Worm (Caenorhabditis elegans) whole organism, late embryonic: ENCODE results near the gene rab-33.

Experiments used
- C38D4.7 ChIP-seq: fragments of 200-800 bp; sonication (Bioruptor generic); optimal IDR thresholded peaks from 2 replicates; lab custom pipeline; 2018; ENCODE audit warnings: mild to moderate bottlenecking, missing genetic modification characterization, moderate library complexity, missing compliant biosample characterization
- K09A11.1 ChIP-seq: sonication (generic microtip); optimal IDR thresholded peaks from 2 replicates; lab custom pipeline; 2017; ENCODE audit warnings: antibody characterized with exemption, mild to moderate bottlenecking, missing genetic modification characterization, missing compliant biosample characterization; ENCODE audit not compliant: insufficient read depth
- ceh-14 ChIP-seq: sonication (generic microtip); optimal IDR thresholded peaks from 2 replicates; lab custom pipeline; 2016; ENCODE audit warnings: missing genotype, missing genetic modification characterization, missing compliant biosample characterization
- ceh-2 ChIP-seq: sonication (generic microtip); optimal IDR thresholded peaks from 2 replicates; lab custom pipeline; 2016; ENCODE audit warnings: missing genotype, missing genetic modification characterization, missing compliant biosample characterization
- ceh-34 ChIP-seq: sonication (generic microtip); optimal IDR thresholded peaks from 2 replicates; lab custom pipeline; 2016; ENCODE audit warnings: mild to moderate bottlenecking, missing genetic modification characterization, missing compliant biosample characterization
- dmd-4 ChIP-seq: sonication (generic microtip); optimal IDR thresholded peaks from 2 replicates; lab custom pipeline; 2016; ENCODE audit warnings: borderline replicate concordance, missing genetic modification characterization, missing compliant biosample characterization
- ets-4 ChIP-seq: sonication (generic microtip); optimal IDR thresholded peaks from 2 replicates; lab custom pipeline; 2016; ENCODE audit warnings: missing genetic modification characterization, missing compliant biosample characterization
- lim-6 ChIP-seq: sonication (generic microtip); optimal IDR thresholded peaks from 2 replicates; lab custom pipeline; 2016; ENCODE audit warnings: missing genetic modification characterization, missing compliant biosample characterization
- lin-11 ChIP-seq: fragments of 200-800 bp; sonication (Bioruptor generic); optimal IDR thresholded peaks from 2 replicates; lab custom pipeline; 2018; ENCODE audit warnings: mild to moderate bottlenecking, missing genetic modification characterization, missing compliant biosample characterization
- pqm-1 ChIP-seq: sonication (generic microtip); optimal IDR thresholded peaks from 2 replicates; lab custom pipeline; 2016; ENCODE audit warnings: missing genetic modification characterization, missing compliant biosample characterization

DNA sequence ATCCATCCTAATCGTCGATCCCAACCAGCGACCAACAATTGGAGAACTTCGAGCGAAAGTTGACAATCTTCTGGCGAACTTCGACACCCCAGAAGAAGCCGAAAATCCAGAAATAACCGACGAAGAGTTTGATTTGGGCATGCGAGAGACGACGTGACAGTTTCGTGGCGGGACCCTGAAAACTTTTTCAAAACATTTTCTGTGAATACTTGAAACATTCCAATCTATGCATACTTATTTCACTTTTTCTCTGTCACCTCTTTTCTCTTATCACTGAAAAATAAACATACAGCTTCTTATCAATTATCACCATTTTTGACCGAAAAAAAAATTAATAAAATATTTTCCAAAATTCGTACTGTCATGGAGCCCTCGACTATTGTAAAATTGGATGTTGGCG, 21.7 kb downstream of the rab-33 start, which contains the start of gene D2045.8:
- TF ChIP-seq lin-11 (tag; lab: Kevin White, UChicago) = no peak
- TF ChIP-seq lim-6 (tag; lab: Kevin White, UChicago) = no peak
- TF ChIP-seq K09A11.1 (tag; lab: Kevin White, UChicago) = no peak
- no peak for TF ChIP-seq ceh-34 (tag; lab: Kevin White, UChicago)
- no peak for TF ChIP-seq dmd-4
- TF ChIP-seq ets-4 (tag; lab: Kevin White, UChicago) = no peak
- TF ChIP-seq C38D4.7 (GFP tag; lab: Kevin White, UChicago) = no peak
- no peak for TF ChIP-seq pqm-1 (tag; lab: Kevin White, UChicago)
- no peak for TF ChIP-seq ceh-2
- TF ChIP-seq ceh-14 (tag; lab: Kevin White, UChicago) = no peak
